Worm (Caenorhabditis elegans) whole organism, L4 larva: Measurements from ENCODE around the gene nac-3.

Source experiments
- F10B5.3 ChIP-seq: sonication (generic microtip); optimal IDR thresholded peaks from 2 replicates; lab custom pipeline; 2016; ENCODE audit warnings: mild to moderate bottlenecking, missing genetic modification characterization, missing compliant biosample characterization
- F26F4.8 ChIP-seq: fragments of 200-800 bp; sonication (Bioruptor generic); conservative IDR thresholded peaks from 2 replicates; pipeline ENCODE4 v1.3.6; 2022; ENCODE audit warnings: missing genetic modification characterization, missing compliant biosample characterization
- F37D6.2 ChIP-seq: sonication (generic microtip); optimal IDR thresholded peaks from 2 replicates; lab custom pipeline; 2016; ENCODE audit warnings: mild to moderate bottlenecking, missing genetic modification characterization, missing compliant biosample characterization
- R02D3.7 ChIP-seq: fragments of 150-350 bp; sonication (generic microtip); optimal IDR thresholded peaks from 3 replicates; lab custom pipeline; 2014; ENCODE audit warnings: missing biosample characterization, missing genetic modification characterization
- Y105C5A.15 ChIP-seq: fragments of 200-800 bp; sonication (Bioruptor generic); IDR thresholded peaks from 2 replicates; pipeline ENCODE4 v1.3.6; 2022; ENCODE audit warnings: missing genetic modification characterization, missing compliant biosample characterization
- ZK546.5 ChIP-seq, 2 experiments: sonication (generic microtip); optimal IDR thresholded peaks; 2 replicates each; lab custom pipeline; 2017; ENCODE audit warnings: missing biosample characterization in 2 of 2, missing genetic modification characterization in 2 of 2
- aha-1 ChIP-seq: fragments of 150-350 bp; peaks from one replicate; lab custom pipeline; 2014; ENCODE audit warnings: missing biosample characterization, missing genetic modification characterization
- ama-1 ChIP-seq: fragments of 150-350 bp; optimal IDR thresholded peaks from 2 replicates; lab custom pipeline; 2014; ENCODE audit warnings: inconsistent platforms, mixed read lengths
- ceh-28 ChIP-seq: fragments of 150-350 bp; optimal IDR thresholded peaks from 2 replicates; lab custom pipeline; 2014; ENCODE audit warnings: missing biosample characterization, missing genetic modification reagents, missing genetic modification characterization
- ceh-82 ChIP-seq: sonication (generic microtip); optimal IDR thresholded peaks from 2 replicates; lab custom pipeline; 2017; ENCODE audit warnings: missing biosample characterization, missing genetic modification characterization
- ces-1 ChIP-seq: fragments of 150-350 bp; sonication (generic microtip); optimal IDR thresholded peaks from 4 replicates; lab custom pipeline; 2014; ENCODE audit warnings: missing biosample characterization, missing genetic modification reagents, missing genetic modification characterization
- ctbp-1 ChIP-seq: fragments of 200-800 bp; sonication (Bioruptor generic); IDR thresholded peaks from 2 replicates; pipeline ENCODE4 v1.3.6; 2022; ENCODE audit warnings: missing genetic modification reagents, missing genetic modification characterization, missing compliant biosample characterization
- daf-12 ChIP-seq: fragments of 150-350 bp; optimal IDR thresholded peaks from 2 replicates; lab custom pipeline; 2014; ENCODE audit warnings: missing biosample characterization, missing genetic modification reagents, missing genetic modification characterization
- daf-16 ChIP-seq, 3 experiments: sonication (generic microtip); optimal IDR thresholded peaks; 2 replicates each; lab custom pipeline; 2016 to 2017; ENCODE audit warnings: missing genetic modification characterization in 3 of 3, missing genetic modification reagents in 3 of 3, mild to moderate bottlenecking in 2 of 3, missing compliant biosample characterization in 2 of 3, missing biosample characterization in 1 of 3, moderate library complexity in 1 of 3
- dmd-9 ChIP-seq: fragments of 200-800 bp; sonication (Bioruptor generic); IDR thresholded peaks from 2 replicates; pipeline ENCODE4 v1.3.6; 2022; ENCODE audit warnings: missing genetic modification reagents, missing genetic modification characterization, missing compliant biosample characterization
- dve-1 ChIP-seq: sonication (generic microtip); optimal IDR thresholded peaks from 2 replicates; lab custom pipeline; 2017; ENCODE audit warnings: antibody characterized with exemption, mild to moderate bottlenecking, missing genetic modification characterization, missing compliant biosample characterization; ENCODE audit not compliant: insufficient read depth
- egl-43 ChIP-seq: fragments of 200-800 bp; sonication (Bioruptor generic); IDR thresholded peaks from 2 replicates; pipeline ENCODE4 v1.3.6; 2022; ENCODE audit warnings: missing genetic modification reagents, missing genetic modification characterization, missing compliant biosample characterization
- fkh-10 ChIP-seq: fragments of 150-350 bp; optimal IDR thresholded peaks from 2 replicates; lab custom pipeline; 2014; ENCODE audit warnings: missing biosample characterization, missing genetic modification reagents, missing genetic modification characterization
- fos-1 ChIP-seq: fragments of 150-350 bp; optimal IDR thresholded peaks from 2 replicates; lab custom pipeline; 2014; ENCODE audit warnings: missing biosample characterization, missing genetic modification characterization
- gei-8 ChIP-seq: fragments of 200-800 bp; sonication (Bioruptor generic); optimal IDR thresholded peaks from 2 replicates; lab custom pipeline; 2018; ENCODE audit warnings: mild to moderate bottlenecking, missing genetic modification characterization, missing compliant biosample characterization
- hif-1 ChIP-seq, 2 experiments: sonication (generic microtip); optimal IDR thresholded peaks; 2 replicates each; lab custom pipeline; 2016 to 2017; ENCODE audit warnings: missing compliant biosample characterization in 2 of 2, missing genetic modification characterization in 2 of 2, missing genetic modification reagents in 2 of 2, missing genotype in 2 of 2, mild to moderate bottlenecking in 1 of 2
- hlh-11 ChIP-seq: fragments of 200-800 bp; sonication (Bioruptor generic); optimal IDR thresholded peaks from 2 replicates; lab custom pipeline; 2018; ENCODE audit warnings: mild to moderate bottlenecking, missing genetic modification characterization, missing compliant biosample characterization
- hlh-30 ChIP-seq: sonication (generic microtip); optimal IDR thresholded peaks from 2 replicates; lab custom pipeline; 2017; ENCODE audit warnings: antibody characterized with exemption, mild to moderate bottlenecking, missing genetic modification characterization, missing compliant biosample characterization; ENCODE audit not compliant: insufficient read depth
- lin-1 ChIP-seq: fragments of 200-800 bp; sonication (Bioruptor generic); IDR thresholded peaks from 2 replicates; pipeline ENCODE4 v1.3.6; 2022; ENCODE audit warnings: missing genetic modification reagents, missing genetic modification characterization, missing compliant biosample characterization
- lin-15B ChIP-seq: fragments of 150-350 bp; sonication (generic microtip); optimal IDR thresholded peaks from 3 replicates; lab custom pipeline; 2014; ENCODE audit warnings: missing biosample characterization, missing genetic modification characterization
- lir-3 ChIP-seq: sonication (generic microtip); optimal IDR thresholded peaks from 2 replicates; lab custom pipeline; 2016; ENCODE audit warnings: mild to moderate bottlenecking, missing genetic modification characterization, missing compliant biosample characterization
- lsy-2 ChIP-seq, 2 experiments: fragments of 150-350 bp in 1 of 2; sonication (generic microtip) in 1 of 2; optimal IDR thresholded peaks; 2 replicates each; lab custom pipeline; 2014 to 2017; ENCODE audit warnings: missing biosample characterization in 2 of 2, missing genetic modification characterization in 2 of 2
- madf-9 ChIP-seq: fragments of 200-800 bp; sonication (Bioruptor generic); conservative IDR thresholded peaks from 2 replicates; pipeline ENCODE4 v1.3.6; 2022; ENCODE audit warnings: missing genetic modification reagents, missing genetic modification characterization, missing compliant biosample characterization
- mdl-1 ChIP-seq, 2 experiments: fragments of 150-350 bp in 1 of 2; sonication (generic microtip) in 1 of 2; optimal IDR thresholded peaks; 2 replicates each; lab custom pipeline; 2014 to 2017; ENCODE audit warnings: missing biosample characterization in 2 of 2, missing genetic modification characterization in 2 of 2
- mdt-29 ChIP-seq: fragments of 200-800 bp; sonication (Bioruptor generic); IDR thresholded peaks from 2 replicates; pipeline ENCODE4 v1.3.6; 2022; ENCODE audit warnings: missing genetic modification reagents, missing genetic modification characterization, missing compliant biosample characterization
- mep-1 ChIP-seq: fragments of 150-350 bp; sonication (generic microtip); optimal IDR thresholded peaks from 3 replicates; lab custom pipeline; 2014; ENCODE audit warnings: missing biosample characterization, missing genetic modification characterization
- mes-2 ChIP-seq: sonication (generic microtip); optimal IDR thresholded peaks from 2 replicates; lab custom pipeline; 2016; ENCODE audit warnings: missing genotype, mild to moderate bottlenecking, missing genetic modification characterization, missing compliant biosample characterization; ENCODE audit not compliant: poor library complexity, severe bottlenecking
- nhr-102 ChIP-seq: sonication (generic microtip); optimal IDR thresholded peaks from 2 replicates; lab custom pipeline; 2016; ENCODE audit warnings: mild to moderate bottlenecking, missing genetic modification characterization, moderate library complexity, missing compliant biosample characterization
- nhr-11 ChIP-seq: fragments of 150-350 bp; optimal IDR thresholded peaks from 2 replicates; lab custom pipeline; 2014; ENCODE audit warnings: missing biosample characterization, missing genetic modification characterization
- nhr-111 ChIP-seq: fragments of 200-800 bp; sonication (Bioruptor generic); optimal IDR thresholded peaks from 2 replicates; lab custom pipeline; 2018; ENCODE audit warnings: mild to moderate bottlenecking, missing genetic modification characterization, missing compliant biosample characterization
- nhr-41 ChIP-seq: fragments of 200-800 bp; sonication (Bioruptor generic); IDR thresholded peaks from 2 replicates; pipeline ENCODE4 v1.3.6; 2022; ENCODE audit warnings: missing genetic modification reagents, missing genetic modification characterization, missing compliant biosample characterization
- nhr-48 ChIP-seq: sonication (generic microtip); optimal IDR thresholded peaks from 2 replicates; lab custom pipeline; 2016; ENCODE audit warnings: mild to moderate bottlenecking, missing genetic modification characterization, missing compliant biosample characterization
- nhr-6 ChIP-seq: fragments of 150-350 bp; optimal IDR thresholded peaks from 2 replicates; lab custom pipeline; 2014; ENCODE audit warnings: missing biosample characterization, missing genetic modification characterization
- pha-4 ChIP-seq, 2 experiments: fragments of 150-350 bp in 1 of 2; fragments of 200-800 bp in 1 of 2; sonication (Bioruptor generic) in 1 of 2; IDR thresholded peaks in 1 of 2; optimal IDR thresholded peaks in 1 of 2; 2 replicates each; pipeline versions ENCODE4 v1.3.6 to Lab custom; 2014 to 2022; ENCODE audit warnings: missing genetic modification characterization in 2 of 2, missing genetic modification reagents in 2 of 2, missing biosample characterization in 1 of 2, missing compliant biosample characterization in 1 of 2
- php-3 ChIP-seq: fragments of 200-800 bp; sonication (Bioruptor generic); IDR thresholded peaks from 2 replicates; pipeline ENCODE4 v1.3.6; 2022; ENCODE audit warnings: missing genetic modification reagents, missing genetic modification characterization, missing compliant biosample characterization
- pqm-1 ChIP-seq: sonication (generic microtip); optimal IDR thresholded peaks from 2 replicates; lab custom pipeline; 2017; ENCODE audit warnings: missing biosample characterization, missing genetic modification characterization
- sdz-12 ChIP-seq: fragments of 200-800 bp; sonication (Bioruptor generic); optimal IDR thresholded peaks from 2 replicates; lab custom pipeline; 2018; ENCODE audit warnings: mild to moderate bottlenecking, missing genetic modification characterization, missing compliant biosample characterization
- set-16 ChIP-seq: fragments of 200-800 bp; sonication (Bioruptor generic); IDR thresholded peaks from 2 replicates; pipeline ENCODE4 v1.3.6; 2022; ENCODE audit warnings: missing genetic modification reagents, missing genetic modification characterization, missing compliant biosample characterization
- skn-1 ChIP-seq: fragments of 150-350 bp; optimal IDR thresholded peaks from 2 replicates; lab custom pipeline; 2014; ENCODE audit warnings: missing biosample characterization, missing genetic modification characterization
- spr-1 ChIP-seq: sonication (generic microtip); optimal IDR thresholded peaks from 2 replicates; lab custom pipeline; 2016; ENCODE audit warnings: mild to moderate bottlenecking, missing genetic modification characterization, missing compliant biosample characterization
- tra-1 ChIP-seq: fragments of 200-800 bp; sonication (Bioruptor generic); IDR thresholded peaks from 2 replicates; pipeline ENCODE4 v1.3.6; 2022; ENCODE audit warnings: missing genetic modification reagents, missing genetic modification characterization, missing compliant biosample characterization
- vab-7 ChIP-seq: fragments of 200-800 bp; sonication (Bioruptor generic); IDR thresholded peaks from 2 replicates; pipeline ENCODE4 v1.3.6; 2022; ENCODE audit warnings: missing genetic modification reagents, missing genetic modification characterization, missing compliant biosample characterization
- zfp-2 ChIP-seq: sonication (generic microtip); optimal IDR thresholded peaks from 2 replicates; lab custom pipeline; 2016; ENCODE audit warnings: mild to moderate bottlenecking, missing genetic modification characterization, missing compliant biosample characterization

nac-3 gene

ce11 chrIII:10151719-10152118 lies 876 bp upstream of the nac-3 start (continued):
- TF ChIP-seq ama-1 (peak; percentile 30), lin-1 (GFP tag; lab: Robert Waterston, UW) (no peak), skn-1 (no peak), ctbp-1 (peak; percentile 86), dve-1 (no peak), F10B5.3 (tag; lab: Kevin White, UChicago) (no peak), vab-7 (GFP tag; lab: Robert Waterston, UW) (no peak), fkh-10 (peak; percentile 52), gei-8 (GFP tag; lab: Kevin White, UChicago) (no peak), ceh-28 (no peak), lir-3 (tag; lab: Kevin White, UChicago) (no peak), nhr-111 (GFP tag; lab: Kevin White, UChicago) (no peak), egl-43 (GFP tag; lab: Robert Waterston, UW) (peak; percentile 57; the same call in 1 of the 2 replicates), Y105C5A.15 (GFP tag; lab: Robert Waterston, UW) (no peak), ceh-82 (tag; lab: Kevin White, UChicago) (no peak), lsy-2 (tag; optimal IDR thresholded peaks at IDR 0.05; lab: Kevin White, UChicago) (peak; percentile 8 to 64), php-3 (GFP tag; lab: Robert Waterston, UW) (no peak), F26F4.8 (GFP tag; lab: Robert Waterston, UW) (no peak)

ce11 chrIII:10153003-10153402 lies 408 bp downstream of the nac-3 start:
- TF ChIP-seq pha-4 (GFP tag; IDR thresholded peaks at IDR 0.05; lab: Robert Waterston, UW), result 0 out of 2 replicates have a peak, but pooled peaks have one; percentile 26
- no peak for TF ChIP-seq pha-4 (tag; optimal IDR thresholded peaks at IDR 0.05; lab: Kevin White, UChicago)
- no peak for TF ChIP-seq ama-1
- no peak for TF ChIP-seq nhr-11 (tag; lab: Kevin White, UChicago)
- TF ChIP-seq spr-1 (tag; lab: Kevin White, UChicago), result no peak
- no peak for TF ChIP-seq daf-16 (GFP tag; optimal IDR thresholded peaks at IDR 0.05; lab: Kevin White, UChicago)
- no peak for TF ChIP-seq daf-16 (tag; optimal IDR thresholded peaks at IDR 0.05; lab: Kevin White, UChicago)
- TF ChIP-seq nhr-48 (tag; lab: Kevin White, UChicago), result peak; percentile 8
- TF ChIP-seq vab-7 (GFP tag; lab: Robert Waterston, UW), result no peak
- no peak for TF ChIP-seq daf-12 (tag; lab: Kevin White, UChicago)
- TF ChIP-seq ctbp-1, result peak; percentile 74
- TF ChIP-seq mdt-29 (GFP tag; lab: Robert Waterston, UW), result 0 out of 2 replicates have a peak, but pooled peaks have one; percentile 46
- TF ChIP-seq zfp-2 (tag; lab: Kevin White, UChicago), result no peak
- TF ChIP-seq dmd-9 (GFP tag; lab: Robert Waterston, UW), result no peak
- TF ChIP-seq lir-3 (tag; lab: Kevin White, UChicago), result no peak
- TF ChIP-seq hlh-11 (tag; lab: Kevin White, UChicago), result peak; percentile 15
- peak; percentile 22 for TF ChIP-seq F37D6.2 (tag; lab: Kevin White, UChicago)
- no peak for TF ChIP-seq fos-1 (tag; lab: Kevin White, UChicago)
- no peak for TF ChIP-seq nhr-6 (tag; lab: Kevin White, UChicago)
- TF ChIP-seq F26F4.8 (GFP tag; lab: Robert Waterston, UW), result no peak
- TF ChIP-seq php-3 (GFP tag; lab: Robert Waterston, UW), result no peak
- no peak for TF ChIP-seq R02D3.7
- no peak for TF ChIP-seq nhr-102
- no peak for TF ChIP-seq nhr-41 (GFP tag; lab: Robert Waterston, UW)
- peak; percentile 83 for TF ChIP-seq hlh-30
- TF ChIP-seq mep-1, result peak; percentile 54
- TF ChIP-seq ZK546.5 (tag; optimal IDR thresholded peaks at IDR 0.05; lab: Kevin White, UChicago), result no peak
- no peak for TF ChIP-seq pqm-1 (tag; lab: Kevin White, UChicago)
- TF ChIP-seq fkh-10, result peak; percentile 56
- peak; percentile 24 for TF ChIP-seq ces-1 (GFP tag; lab: Kevin White, UChicago)
- no peak for TF ChIP-seq sdz-12 (GFP tag; lab: Kevin White, UChicago)
- peak; percentile 61 for TF ChIP-seq aha-1
- TF ChIP-seq tra-1, result 0 out of 2 replicates have a peak, but pooled peaks have one; percentile 28
- peak in 1 of 2 experiments; percentile 46 for TF ChIP-seq mdl-1 (tag; optimal IDR thresholded peaks at IDR 0.05; lab: Kevin White, UChicago)
- no peak for TF ChIP-seq mes-2 (tag; lab: Kevin White, UChicago)
- TF ChIP-seq lin-15B, result no peak
- 0 out of 2 replicates have a peak, but pooled peaks have one; percentile 4 for TF ChIP-seq set-16 (GFP tag; lab: Robert Waterston, UW)
- no peak for TF ChIP-seq ceh-28
- no peak for TF ChIP-seq hif-1 (tag; optimal IDR thresholded peaks at IDR 0.05; lab: Kevin White, UChicago)
- no peak for TF ChIP-seq madf-9 (GFP tag; lab: Robert Waterston, UW)
